Worm (Caenorhabditis elegans) whole organism, L3 larva: ENCODE measurements around the gene usp-33.

ENCODE experiments used
- ceh-28 ChIP-seq: fragments of 150-350 bp; optimal IDR thresholded peaks from 2 replicates; lab custom pipeline; 2014; ENCODE audit warnings: missing biosample characterization, missing genetic modification reagents, missing genetic modification characterization
- ceh-82 ChIP-seq: fragments of 150-350 bp; optimal IDR thresholded peaks from 2 replicates; lab custom pipeline; 2014; ENCODE audit warnings: missing biosample characterization, missing genetic modification characterization
- ceh-9 ChIP-seq: sonication (generic microtip); optimal IDR thresholded peaks from 2 replicates; lab custom pipeline; 2018; ENCODE audit warnings: missing biosample characterization, missing genetic modification characterization
- eor-1 ChIP-seq, 2 experiments: fragments of 150-350 bp; optimal IDR thresholded peaks; 2 replicates each; lab custom pipeline; 2014 to 2018; ENCODE audit warnings: missing biosample characterization in 2 of 2, missing genetic modification characterization in 2 of 2
- jun-1 ChIP-seq: fragments of 150-350 bp; optimal IDR thresholded peaks from 2 replicates; lab custom pipeline; 2014; ENCODE audit warnings: missing biosample characterization, missing genetic modification reagents, missing genetic modification characterization
- nhr-25 ChIP-seq: sonication (generic microtip); optimal IDR thresholded peaks from 2 replicates; lab custom pipeline; 2017; ENCODE audit warnings: missing biosample characterization, missing genetic modification characterization
- nhr-28 ChIP-seq: fragments of 150-350 bp; optimal IDR thresholded peaks from 2 replicates; lab custom pipeline; 2014; ENCODE audit warnings: missing biosample characterization, missing genetic modification characterization
- nhr-77 ChIP-seq: fragments of 150-350 bp; optimal IDR thresholded peaks from 2 replicates; lab custom pipeline; 2014; ENCODE audit warnings: missing biosample characterization, missing genetic modification characterization
- pha-4 ChIP-seq: fragments of 150-350 bp; optimal IDR thresholded peaks from 2 replicates; lab custom pipeline; 2014; ENCODE audit warnings: missing biosample characterization, missing genetic modification reagents, missing genetic modification characterization
- pqm-1 ChIP-seq: fragments of 150-350 bp; optimal IDR thresholded peaks from 2 replicates; lab custom pipeline; 2017; ENCODE audit warnings: missing biosample characterization, missing genetic modification characterization, inconsistent platforms
- skn-1 ChIP-seq: fragments of 150-350 bp; optimal IDR thresholded peaks from 2 replicates; lab custom pipeline; 2014; ENCODE audit warnings: missing biosample characterization, missing genetic modification characterization

ce11 chrX:15593366-15593765, 2.2 kb downstream of the usp-33 start:
- TF ChIP-seq skn-1 (tag; lab: Kevin White, UChicago) (no peak), nhr-25 (tag; lab: Kevin White, UChicago) (no peak), nhr-28 (no peak), ceh-9 (tag; lab: Kevin White, UChicago) (no peak), ceh-82 (no peak), ceh-28 (tag; lab: Kevin White, UChicago) (no peak), pqm-1 (tag; lab: Kevin White, UChicago) (no peak), jun-1 (no peak), eor-1 (tag; optimal IDR thresholded peaks at IDR 0.05; lab: Kevin White, UChicago) (no peak), pha-4 (tag; lab: Kevin White, UChicago) (no peak), nhr-77 (tag; lab: Kevin White, UChicago) (no peak)
